Fruit fly (Drosophila melanogaster): ENCODE measurements around the gene Rbf.
A peak's percentile ranks its signal among the peaks of the same experiment; 100 is the strongest.

Rbf gene

DNA sequence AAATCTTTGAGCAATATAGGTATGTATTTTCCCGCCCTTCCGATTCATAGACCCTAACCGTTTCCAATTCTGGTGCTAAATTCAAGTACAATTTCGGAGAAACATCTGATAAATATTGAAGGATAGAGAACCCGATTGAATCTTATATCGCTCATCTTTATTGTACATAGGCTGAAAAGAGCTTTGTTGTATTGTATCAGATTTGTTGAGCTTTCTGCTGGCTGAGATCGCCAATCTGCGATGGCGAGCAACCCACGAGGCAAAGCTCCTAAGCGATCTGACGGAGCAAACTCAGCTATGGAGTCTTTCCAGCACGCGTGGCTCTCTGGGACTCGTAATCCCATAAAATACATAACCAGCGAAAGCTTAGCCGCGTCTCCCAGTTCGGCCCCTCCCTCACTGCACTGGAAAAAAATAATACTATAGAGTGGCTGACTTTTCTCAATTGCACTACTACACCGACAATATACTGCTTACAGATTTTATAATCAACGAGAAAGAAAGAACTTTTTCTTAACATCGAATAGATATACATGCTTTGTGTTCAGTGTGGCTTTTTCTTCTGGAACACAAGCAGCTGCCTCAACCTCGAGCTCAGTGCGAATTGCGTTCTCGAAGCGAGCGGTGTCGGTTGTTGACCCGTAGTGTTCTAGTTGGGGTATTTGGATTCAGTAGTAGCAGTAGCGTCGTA lies 45.5 kb downstream of the Rbf start (continued):
- TF ChIP-seq pan (optimal IDR thresholded peaks at IDR 0.05), result no peak
- peak; percentile 89 for TF ChIP-seq br (GFP tag; optimal IDR thresholded peaks at IDR 0.05)
- peak; percentile 82 for TF ChIP-seq sv (GFP tag; optimal IDR thresholded peaks at IDR 0.05)
- peak; percentile 28 to 91 for TF ChIP-seq foxo (GFP tag; optimal IDR thresholded peaks at IDR 0.05)
- TF ChIP-seq brk (GFP tag; optimal IDR thresholded peaks at IDR 0.05), result no peak
- TF ChIP-seq Hnf4 (GFP tag; optimal IDR thresholded peaks at IDR 0.05), result peak; percentile 86
- peak; percentile 74 for TF ChIP-seq CG32264 (GFP tag; optimal IDR thresholded peaks at IDR 0.05)
- TF ChIP-seq CrebA (GFP tag; optimal IDR thresholded peaks at IDR 0.05; ENCODE audit: borderline replicate concordance), result no peak
- no peak for TF ChIP-seq Vsx2 (GFP tag; optimal IDR thresholded peaks at IDR 0.05; ENCODE audit: partially characterized antibody)
- TF ChIP-seq fru (GFP tag; optimal IDR thresholded peaks at IDR 0.05), result peak; percentile 90
- TF ChIP-seq tai (GFP tag; optimal IDR thresholded peaks at IDR 0.05), result no peak
- no peak for TF ChIP-seq Hr78 (GFP tag; optimal IDR thresholded peaks at IDR 0.05)

dm6 chrX:753553-753952 lies 47.7 kb downstream of the Rbf start, which contains the start of gene CG13361:
Gene CG13361, minus strand, starts transcription at chrX:753653.
- TF ChIP-seq OdsH (GFP tag; optimal IDR thresholded peaks at IDR 0.05), result no peak
- no peak for TF ChIP-seq fru (GFP tag; optimal IDR thresholded peaks at IDR 0.05)
- no peak for TF ChIP-seq Rel (GFP tag; optimal IDR thresholded peaks at IDR 0.05)
- TF ChIP-seq Rel (tag; optimal IDR thresholded peaks at IDR 0.05), result no peak
- TF ChIP-seq Dif (GFP tag; optimal IDR thresholded peaks at IDR 0.05; ENCODE audit: partially characterized antibody), result no peak
- TF ChIP-seq h (GFP tag; optimal IDR thresholded peaks at IDR 0.05), result no peak
- no peak for TF ChIP-seq GATAd (GFP tag; optimal IDR thresholded peaks at IDR 0.05)
- TF ChIP-seq Dfd (GFP tag; optimal IDR thresholded peaks at IDR 0.05), result no peak
- no peak for TF ChIP-seq CrebA (GFP tag; optimal IDR thresholded peaks at IDR 0.05; ENCODE audit: borderline replicate concordance)
- no peak for TF ChIP-seq Hnf4 (GFP tag; optimal IDR thresholded peaks at IDR 0.05)
- no peak for TF ChIP-seq rgr (GFP tag; optimal IDR thresholded peaks at IDR 0.05)
- TF ChIP-seq dsf (GFP tag; optimal IDR thresholded peaks at IDR 0.05; ENCODE audit: borderline replicate concordance), result no peak
- no peak for TF ChIP-seq usp (GFP tag; optimal IDR thresholded peaks at IDR 0.05)
- no peak for TF ChIP-seq sage (GFP tag; optimal IDR thresholded peaks at IDR 0.05)
- TF ChIP-seq N (GFP tag; optimal IDR thresholded peaks at IDR 0.05), result no peak
- TF ChIP-seq Hr78 (GFP tag; optimal IDR thresholded peaks at IDR 0.05), result no peak

dm6 chrX:751201-751600 lies 50.1 kb downstream of the Rbf start, which contains the start of gene CG13362:
Gene CG13362, minus strand, starts transcription at chrX:751301.
- TF ChIP-seq usp (GFP tag; optimal IDR thresholded peaks at IDR 0.05) (no peak), Hnf4 (GFP tag; optimal IDR thresholded peaks at IDR 0.05) (no peak), OdsH (GFP tag; optimal IDR thresholded peaks at IDR 0.05) (no peak), foxo (GFP tag; optimal IDR thresholded peaks at IDR 0.05) (no peak), tai (GFP tag; optimal IDR thresholded peaks at IDR 0.05) (no peak), Jra (GFP tag; optimal IDR thresholded peaks at IDR 0.05) (no peak), sv (GFP tag; optimal IDR thresholded peaks at IDR 0.05) (no peak), N (GFP tag; optimal IDR thresholded peaks at IDR 0.05) (no peak), Vsx2 (GFP tag; optimal IDR thresholded peaks at IDR 0.05; ENCODE audit: partially characterized antibody) (no peak), dsf (GFP tag; optimal IDR thresholded peaks at IDR 0.05; ENCODE audit: borderline replicate concordance) (no peak), Mio (GFP tag; optimal IDR thresholded peaks at IDR 0.05) (no peak), rgr (GFP tag; optimal IDR thresholded peaks at IDR 0.05) (no peak), Dfd (GFP tag; optimal IDR thresholded peaks at IDR 0.05) (no peak), lola (GFP tag; optimal IDR thresholded peaks at IDR 0.05) (no peak), CG32264 (GFP tag; optimal IDR thresholded peaks at IDR 0.05) (no peak), Sp1 (GFP tag; optimal IDR thresholded peaks at IDR 0.05) (no peak), HLH106 (tag; optimal IDR thresholded peaks at IDR 0.05) (no peak)

dm6 chrX:750047-750446 lies 51.2 kb downstream of the Rbf start, which contains the start of gene CG5254:
Gene CG5254, plus strand, starts transcription at chrX:750347.
- TF ChIP-seq pan (optimal IDR thresholded peaks at IDR 0.05) (no peak), foxo (GFP tag; optimal IDR thresholded peaks at IDR 0.05) (no peak), ey (GFP tag; optimal IDR thresholded peaks at IDR 0.05) (no peak), Dfd (GFP tag; optimal IDR thresholded peaks at IDR 0.05) (no peak), sv (GFP tag; optimal IDR thresholded peaks at IDR 0.05) (no peak), CrebA (GFP tag; optimal IDR thresholded peaks at IDR 0.05; ENCODE audit: borderline replicate concordance) (no peak), lola (GFP tag; optimal IDR thresholded peaks at IDR 0.05) (no peak), dsf (GFP tag; optimal IDR thresholded peaks at IDR 0.05; ENCODE audit: borderline replicate concordance) (no peak), Vsx2 (GFP tag; optimal IDR thresholded peaks at IDR 0.05; ENCODE audit: partially characterized antibody) (no peak), Jra (GFP tag; optimal IDR thresholded peaks at IDR 0.05) (no peak), fru (GFP tag; optimal IDR thresholded peaks at IDR 0.05) (no peak), rgr (GFP tag; optimal IDR thresholded peaks at IDR 0.05) (no peak), CG32264 (GFP tag; optimal IDR thresholded peaks at IDR 0.05) (no peak)
